Fruit fly (Drosophila melanogaster) S2 (cell line): ENCODE data around the gene Archease.

Source experiments
- CG8478 ChIP-seq: fragments of >200 bp; optimal IDR thresholded peaks from 2 replicates; lab custom pipeline; 2018
- CTCF ChIP-seq, 2 experiments: fragments of >200 bp; optimal IDR thresholded peaks; 2 replicates each; lab custom pipeline; 2018

The Archease gene

dm6 chr3R:21632930-21633780 lies 29.6 kb downstream of the Archease start:
- TF ChIP-seq CTCF (optimal IDR thresholded peaks at IDR 0.05; lab: Kevin White, UChicago) (no peak), CG8478 (lab: Kevin White, UChicago) (no peak)

- TF ChIP-seq CG8478 (lab: Kevin White, UChicago) (no peak), CTCF (optimal IDR thresholded peaks at IDR 0.05; lab: Kevin White, UChicago) (no peak)
Observed at dm6 chr3R:21632582-21632929, 30.2 kb downstream of the Archease start.

dm6 chr3R:21631757-21632473 lies 30.9 kb downstream of the Archease start:
- TF ChIP-seq CG8478 (lab: Kevin White, UChicago) = no peak
- no peak for TF ChIP-seq CTCF (optimal IDR thresholded peaks at IDR 0.05; lab: Kevin White, UChicago)

- TF ChIP-seq CTCF (optimal IDR thresholded peaks at IDR 0.05; lab: Kevin White, UChicago) = no peak
- TF ChIP-seq CG8478 (lab: Kevin White, UChicago) = no peak
Observed at dm6 chr3R:21630979-21631499, 31.7 kb downstream of the Archease start.

dm6 chr3R:21630226-21630857 lies 32.4 kb downstream of the Archease start:
- no peak for TF ChIP-seq CTCF (optimal IDR thresholded peaks at IDR 0.05; lab: Kevin White, UChicago)
- no peak for TF ChIP-seq CG8478 (lab: Kevin White, UChicago)

dm6 chr3R:21629373-21630145 lies 33.2 kb downstream of the Archease start:
- TF ChIP-seq CG8478 (lab: Kevin White, UChicago) (no peak), CTCF (optimal IDR thresholded peaks at IDR 0.05; lab: Kevin White, UChicago) (no peak)

- TF ChIP-seq CTCF (optimal IDR thresholded peaks at IDR 0.05; lab: Kevin White, UChicago) (no peak), CG8478 (lab: Kevin White, UChicago) (no peak)
Observed at dm6 chr3R:21628213-21628800, 34.5 kb downstream of the Archease start.

- TF ChIP-seq CTCF (optimal IDR thresholded peaks at IDR 0.05; lab: Kevin White, UChicago) (no peak), CG8478 (lab: Kevin White, UChicago) (no peak)
Observed at dm6 chr3R:21627752-21628151, 35.0 kb downstream of the Archease start.

dm6 chr3R:21626103-21626897 lies 36.5 kb downstream of the Archease start:
- TF ChIP-seq CG8478 (lab: Kevin White, UChicago) (no peak), CTCF (optimal IDR thresholded peaks at IDR 0.05; lab: Kevin White, UChicago) (peak in 1 of 2 experiments; percentile 22)

dm6 chr3R:21624352-21624954 lies 38.3 kb downstream of the Archease start:
- TF ChIP-seq CG8478 (lab: Kevin White, UChicago) (no peak), CTCF (optimal IDR thresholded peaks at IDR 0.05; lab: Kevin White, UChicago) (no peak)

dm6 chr3R:21621448-21621847 lies 41.3 kb downstream of the Archease start:
- TF ChIP-seq CG8478 (lab: Kevin White, UChicago) (no peak), CTCF (optimal IDR thresholded peaks at IDR 0.05; lab: Kevin White, UChicago) (no peak)

- TF ChIP-seq CG8478 (lab: Kevin White, UChicago) = no peak
- peak; percentile 50 to 69 for TF ChIP-seq CTCF (optimal IDR thresholded peaks at IDR 0.05; lab: Kevin White, UChicago)
Observed at dm6 chr3R:21619745-21620144, 43.0 kb downstream of the Archease start.
